Worm (Caenorhabditis elegans): ENCODE results near the gene mcm-3AP.
A peak's percentile ranks its signal among the peaks of the same experiment; 100 is the strongest.

mcm-3AP gene

ce11 chrIV:7926102-7926840, 22.2 kb upstream of the mcm-3AP start, which contains the start of gene rps-2:
TSS of gene rps-2 (minus strand) at chrIV:7926391.
- TF ChIP-seq nhr-19 (GFP tag; conservative IDR thresholded peaks at IDR 0.05) = 0 out of 2 replicates have a peak, but pooled peaks have one; percentile 3
- TF ChIP-seq tbx-2 (tag; optimal IDR thresholded peaks at IDR 0.05) = no peak
- TF ChIP-seq ztf-4 (tag; optimal IDR thresholded peaks at IDR 0.05) = no peak
- TF ChIP-seq ceh-82 (tag; optimal IDR thresholded peaks at IDR 0.05) = no peak
- peak; percentile 8 for TF ChIP-seq nhr-47 (tag; optimal IDR thresholded peaks at IDR 0.05)
- peak; percentile 40 to 55 for TF ChIP-seq efl-1 (optimal IDR thresholded peaks at IDR 0.05)
- peak in 1 of 2 experiments; percentile 34 for TF ChIP-seq efl-1 (GFP tag; optimal IDR thresholded peaks at IDR 0.05 in 1 of 2)
- TF ChIP-seq elt-2 (tag; optimal IDR thresholded peaks at IDR 0.05) = no peak
- peak; percentile 3 for TF ChIP-seq lin-39 (tag; optimal IDR thresholded peaks at IDR 0.05)
- peak; percentile 35 to 57 for TF ChIP-seq lin-35 (GFP tag; optimal IDR thresholded peaks at IDR 0.05)
- no peak for TF ChIP-seq sup-37 (GFP tag; optimal IDR thresholded peaks at IDR 0.05)
- TF ChIP-seq irx-1 (tag; optimal IDR thresholded peaks at IDR 0.05) = no peak
- TF ChIP-seq dpl-1 (GFP tag; optimal IDR thresholded peaks at IDR 0.05) = peak in 2 of 3 experiments; percentile 29 to 53
- peak; percentile 48 for TF ChIP-seq blmp-1 (tag; optimal IDR thresholded peaks at IDR 0.05)
- TF ChIP-seq mef-2 (tag; optimal IDR thresholded peaks at IDR 0.05) = no peak
- TF ChIP-seq nhr-11 (tag; optimal IDR thresholded peaks at IDR 0.05) = no peak
- peak; percentile 31 to 71 for TF ChIP-seq lsy-2 (tag; optimal IDR thresholded peaks at IDR 0.05)
- peak; percentile 15 for TF ChIP-seq xbp-1 (tag; optimal IDR thresholded peaks at IDR 0.05)
- no peak for TF ChIP-seq nhr-76 (tag; optimal IDR thresholded peaks at IDR 0.05)
- peak; percentile 33 for TF ChIP-seq mep-1 (tag; optimal IDR thresholded peaks at IDR 0.05)
- TF ChIP-seq nhr-71 (tag; optimal IDR thresholded peaks at IDR 0.05) = peak; percentile 31
- TF ChIP-seq unc-30 (tag; optimal IDR thresholded peaks at IDR 0.05) = no peak
- TF ChIP-seq skn-1 (tag; optimal IDR thresholded peaks at IDR 0.05) = peak; percentile 39
- TF ChIP-seq C16A3.4 (tag; optimal IDR thresholded peaks at IDR 0.05) = peak; percentile 33
- TF ChIP-seq ets-5 (GFP tag; IDR thresholded peaks at IDR 0.05) = no peak
- peak; percentile 34 for TF ChIP-seq rnt-1 (tag; optimal IDR thresholded peaks at IDR 0.05)

ce11 chrIV:7927218-7927617, 21.3 kb upstream of the mcm-3AP start, which contains the start of gene C49H3.12:
TSS of gene C49H3.12 (minus strand) at chrIV:7927318.
- TF ChIP-seq hlh-4 (tag; optimal IDR thresholded peaks at IDR 0.05) (no peak), lin-13 (GFP tag; optimal IDR thresholded peaks at IDR 0.05) (no peak), nhr-85 (tag) (peak; percentile 3), unc-98 (GFP tag; IDR thresholded peaks at IDR 0.05) (no peak), efl-1 (optimal IDR thresholded peaks at IDR 0.05) (no peak), efl-1 (GFP tag; optimal IDR thresholded peaks at IDR 0.05 in 1 of 2) (peak in 1 of 2 experiments; percentile 7)

ce11 chrIV:7927852-7928251, 20.6 kb upstream of the mcm-3AP start, which contains the start of gene gcy-8:
TSS of gene gcy-8 (plus strand) at chrIV:7928152.
- peak; percentile 51 for TF ChIP-seq dsc-1 (tag; optimal IDR thresholded peaks at IDR 0.05)
- TF ChIP-seq fos-1 (tag; optimal IDR thresholded peaks at IDR 0.05) = no peak
- TF ChIP-seq nhr-85 (tag) = peak; percentile 32
- TF ChIP-seq zip-4 (GFP tag; optimal IDR thresholded peaks at IDR 0.05) = no peak
- no peak for TF ChIP-seq lin-14 (GFP tag; optimal IDR thresholded peaks at IDR 0.05)
- TF ChIP-seq sup-37 (GFP tag; optimal IDR thresholded peaks at IDR 0.05) = no peak

ce11 chrIV:7931873-7932272, 16.6 kb upstream of the mcm-3AP start:
- TF ChIP-seq nhr-20 (tag; optimal IDR thresholded peaks at IDR 0.05) (no peak), F16B12.6 (tag; optimal IDR thresholded peaks at IDR 0.05) (no peak), lin-39 (tag; optimal IDR thresholded peaks at IDR 0.05) (no peak), ama-1 (optimal IDR thresholded peaks at IDR 0.05) (no peak), irx-1 (tag; optimal IDR thresholded peaks at IDR 0.05) (no peak), Y116A8C.19 (tag; optimal IDR thresholded peaks at IDR 0.05; ENCODE audit: borderline replicate concordance) (no peak), nhr-71 (tag; optimal IDR thresholded peaks at IDR 0.05) (no peak), fkh-8 (tag; optimal IDR thresholded peaks at IDR 0.05) (no peak), jun-1 (tag; optimal IDR thresholded peaks at IDR 0.05) (no peak), unc-130 (tag; optimal IDR thresholded peaks at IDR 0.05) (no peak), lsy-2 (tag; optimal IDR thresholded peaks at IDR 0.05) (no peak), fkh-10 (GFP tag; optimal IDR thresholded peaks at IDR 0.05) (no peak), ceh-90 (tag; optimal IDR thresholded peaks at IDR 0.05) (no peak), ztf-11 (tag; optimal IDR thresholded peaks at IDR 0.05) (no peak), fos-1 (tag; optimal IDR thresholded peaks at IDR 0.05) (no peak), lin-15B (tag; optimal IDR thresholded peaks at IDR 0.05) (no peak), egl-13 (tag; optimal IDR thresholded peaks at IDR 0.05) (no peak), ceh-8 (GFP tag; optimal IDR thresholded peaks at IDR 0.05) (no peak), sup-37 (GFP tag; optimal IDR thresholded peaks at IDR 0.05) (no peak)

Data from whole organism, L1 larva.